Worm (Caenorhabditis elegans) whole organism, L4/young adult: ENCODE measurements around the gene C02F4.5.

Experiments used
- W03F9.2 ChIP-seq: fragments of 150-350 bp; optimal IDR thresholded peaks from 2 replicates; lab custom pipeline; 2014; ENCODE audit warnings: missing biosample characterization, missing genetic modification characterization
- dao-5 ChIP-seq: sonication (generic microtip); optimal IDR thresholded peaks from 2 replicates; lab custom pipeline; 2016; ENCODE audit warnings: missing genotype, missing genetic modification characterization, moderate library complexity, missing compliant biosample characterization
- him-1 ChIP-seq: sonication (generic microtip); optimal IDR thresholded peaks from 2 replicates; lab custom pipeline; 2016; ENCODE audit warnings: missing genotype, missing genetic modification reagents, missing genetic modification characterization, missing compliant biosample characterization

ce11 chrIV:10543361-10543760 lies 19.4 kb upstream of the C02F4.5 start:
- TF ChIP-seq dao-5 (no peak), him-1 (tag; lab: Kevin White, UChicago) (no peak), W03F9.2 (tag; lab: Kevin White, UChicago) (no peak)
